Worm (Caenorhabditis elegans) whole organism, L1 larva: ENCODE measurements around the gene xpo-3.

Source experiments
- elt-2 ChIP-seq: sonication (generic microtip); optimal IDR thresholded peaks from 2 replicates; lab custom pipeline; 2016; ENCODE audit warnings: missing genetic modification characterization, mild to moderate bottlenecking, inconsistent platforms, missing compliant biosample characterization, missing genetic modification reagents
- nhr-76 ChIP-seq: sonication (generic microtip); optimal IDR thresholded peaks from 2 replicates; lab custom pipeline; 2017; ENCODE audit warnings: missing biosample characterization, missing genetic modification characterization
- snu-23 ChIP-seq: sonication (generic microtip); optimal IDR thresholded peaks from 2 replicates; lab custom pipeline; 2016; ENCODE audit warnings: missing genetic modification characterization, missing compliant biosample characterization
- sox-4 ChIP-seq: sonication (generic microtip); optimal IDR thresholded peaks from 2 replicates; lab custom pipeline; 2016; ENCODE audit warnings: missing genetic modification characterization, missing compliant biosample characterization

DNA sequence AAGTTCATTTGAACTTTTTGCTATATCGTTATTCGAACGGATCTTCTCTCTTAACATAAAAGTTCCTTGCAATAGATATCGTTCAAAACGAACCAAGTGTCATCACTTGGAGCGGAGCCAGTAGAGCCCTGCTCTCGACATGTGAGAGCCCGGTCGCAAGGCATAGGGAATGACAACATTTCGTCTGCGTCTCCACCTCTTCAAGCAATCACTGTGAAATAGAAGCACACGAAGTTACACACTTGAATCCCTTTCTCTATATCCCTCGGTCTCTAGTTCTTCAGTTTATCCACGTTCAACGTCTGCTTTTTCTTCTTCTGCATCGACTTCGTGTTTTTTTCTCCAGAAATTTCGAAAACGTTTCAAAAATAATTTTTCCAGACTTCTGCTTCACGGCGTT is 20.5 kb downstream of the xpo-3 start, which contains the start of gene C49H3.6:
- TF ChIP-seq nhr-76 (tag; lab: Kevin White, UChicago), result no peak
- no peak for TF ChIP-seq sox-4 (tag; lab: Kevin White, UChicago)
- no peak for TF ChIP-seq elt-2
- TF ChIP-seq snu-23 (GFP tag; lab: Kevin White, UChicago), result peak; percentile 47
